Fruit fly (Drosophila melanogaster): Measurements from ENCODE around the gene Art3.
A peak's percentile ranks its signal among the peaks of the same experiment; 100 is the strongest.

Gene Art3

DNA sequence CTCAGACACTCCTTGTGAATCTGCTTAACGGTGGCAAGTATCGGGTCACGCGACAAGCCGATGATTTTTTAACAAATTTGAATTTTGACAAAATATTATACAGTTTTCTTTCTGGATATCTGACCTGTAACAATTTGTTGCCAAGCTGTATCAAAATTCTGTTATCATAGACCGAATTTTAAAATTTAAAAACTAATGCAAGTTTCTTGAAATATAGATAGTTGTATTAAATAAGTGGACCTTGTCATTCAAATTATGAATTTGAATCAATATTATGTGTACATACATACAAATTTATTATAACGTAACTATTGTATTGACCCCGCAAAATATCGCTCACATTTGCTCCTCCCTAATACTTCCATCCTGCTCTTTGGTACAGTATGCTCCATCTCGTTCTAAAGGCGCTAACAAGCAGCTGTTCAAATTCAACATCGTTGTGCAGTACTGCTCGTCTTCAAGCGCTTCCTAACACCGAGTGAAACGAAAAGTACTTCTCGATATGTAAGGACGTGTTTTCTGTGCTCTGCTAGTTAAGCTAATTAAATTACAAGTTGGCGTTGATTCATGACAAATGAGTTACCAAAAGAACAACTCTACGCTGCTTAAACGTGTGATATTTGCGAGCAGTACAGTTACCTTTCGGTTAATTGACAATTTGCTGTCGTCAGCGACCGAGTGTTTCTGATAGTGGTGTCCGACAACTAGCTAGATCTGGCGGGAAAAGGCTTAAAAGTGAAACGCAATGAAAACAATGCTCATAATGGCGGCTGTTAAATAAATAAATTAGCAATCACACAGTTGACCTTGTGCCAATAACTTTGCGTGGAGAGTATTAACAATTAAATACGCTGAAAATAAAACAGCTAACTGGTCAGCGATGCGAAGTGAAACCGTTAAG is 32.8 kb downstream of the Art3 start, which contains the start of the genes Kpc1 and CG42542 (continued):
- TF ChIP-seq br (GFP tag; optimal IDR thresholded peaks at IDR 0.05) (peak; percentile 74), woc (GFP tag; optimal IDR thresholded peaks at IDR 0.05) (peak; percentile 95), rgr (GFP tag; optimal IDR thresholded peaks at IDR 0.05) (peak; percentile 83), HLH106 (tag; optimal IDR thresholded peaks at IDR 0.05) (peak; percentile 60), CG9705 (GFP tag; optimal IDR thresholded peaks at IDR 0.05) (peak; percentile 49)

DNA sequence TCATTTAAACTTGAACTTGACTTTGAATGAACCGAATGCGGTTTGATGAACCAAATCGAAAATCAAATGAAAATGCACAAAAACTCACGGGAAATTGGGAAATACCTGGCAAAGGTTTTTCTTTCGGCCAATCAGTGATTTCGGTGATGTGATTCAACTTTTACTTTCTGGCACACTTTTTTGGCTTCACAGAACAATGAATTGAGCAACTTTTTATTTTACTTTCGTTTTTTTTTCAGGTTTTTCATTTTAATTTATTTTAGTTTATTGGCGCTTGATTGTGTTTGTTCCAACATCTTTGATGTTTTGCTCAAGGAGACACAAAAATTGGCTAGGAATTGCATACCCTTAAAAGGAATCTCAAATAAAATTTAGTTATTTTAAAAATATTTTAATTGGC is 47.7 kb downstream of the Art3 start, which contains the start of gene Mf:
Gene Mf (minus strand): TSS at position 44 of the 400 bp plus-strand sequence.
- no peak for TF ChIP-seq Hr78 (GFP tag; optimal IDR thresholded peaks at IDR 0.05)
- TF ChIP-seq sv (GFP tag; optimal IDR thresholded peaks at IDR 0.05), result no peak
- no peak for TF ChIP-seq psq (GFP tag; optimal IDR thresholded peaks at IDR 0.05)
- no peak for TF ChIP-seq HLH106 (tag; optimal IDR thresholded peaks at IDR 0.05)
- TF ChIP-seq woc (GFP tag; optimal IDR thresholded peaks at IDR 0.05), result no peak
- TF ChIP-seq tai (GFP tag; optimal IDR thresholded peaks at IDR 0.05), result no peak
- no peak for TF ChIP-seq CG9705 (GFP tag; optimal IDR thresholded peaks at IDR 0.05)
- no peak for TF ChIP-seq h (GFP tag; optimal IDR thresholded peaks at IDR 0.05)
- TF ChIP-seq rgr (GFP tag; optimal IDR thresholded peaks at IDR 0.05), result no peak
- TF ChIP-seq jim (GFP tag; optimal IDR thresholded peaks at IDR 0.05), result no peak

Data from whole organism, wandering third instar larva.